Fruit fly (Drosophila melanogaster) S2 (cell line): ENCODE data around the gene ddbt.

ENCODE experiments used
- CG8478 ChIP-seq: fragments of >200 bp; optimal IDR thresholded peaks from 2 replicates; lab custom pipeline; 2018
- CTCF ChIP-seq, 2 experiments: fragments of >200 bp; optimal IDR thresholded peaks; 2 replicates each; lab custom pipeline; 2018

Gene ddbt

dm6 chr3L:316784-317183 lies at the start of gene ddbt:
Gene ddbt (plus strand): TSS chr3L:317084.
- no peak for TF ChIP-seq CG8478 (lab: Kevin White, UChicago)

- no peak for TF ChIP-seq CG8478 (lab: Kevin White, UChicago)
- TF ChIP-seq CTCF (optimal IDR thresholded peaks at IDR 0.05; lab: Kevin White, UChicago) = no peak
Observed at dm6 chr3L:267618-268017, 49.3 kb upstream of the ddbt start.

dm6 chr3L:270760-271500 lies 46.0 kb upstream of the ddbt start, which contains the start of gene miple2:
Gene miple2 (plus strand): TSS chr3L:271200.
- TF ChIP-seq CG8478 (lab: Kevin White, UChicago) (no peak), CTCF (optimal IDR thresholded peaks at IDR 0.05; lab: Kevin White, UChicago) (no peak)

- TF ChIP-seq CTCF (optimal IDR thresholded peaks at IDR 0.05; lab: Kevin White, UChicago) = no peak
- no peak for TF ChIP-seq CG8478 (lab: Kevin White, UChicago)
Observed at dm6 chr3L:271501-272249, 45.2 kb upstream of the ddbt start.

dm6 chr3L:273291-273690 lies 43.6 kb upstream of the ddbt start, which contains the start of gene CG32845:
Gene CG32845 (minus strand): TSS chr3L:273391.
- TF ChIP-seq CTCF (optimal IDR thresholded peaks at IDR 0.05; lab: Kevin White, UChicago) = no peak
- no peak for TF ChIP-seq CG8478 (lab: Kevin White, UChicago)

- TF ChIP-seq CTCF (optimal IDR thresholded peaks at IDR 0.05; lab: Kevin White, UChicago) = no peak
- TF ChIP-seq CG8478 (lab: Kevin White, UChicago) = no peak
Observed at dm6 chr3L:274855-275254, 42.0 kb upstream of the ddbt start, which contains the start of gene ttm2. Gene ttm2 (plus strand): TSS chr3L:275155.

- TF ChIP-seq CTCF (optimal IDR thresholded peaks at IDR 0.05; lab: Kevin White, UChicago) (no peak), CG8478 (lab: Kevin White, UChicago) (no peak)
Observed at dm6 chr3L:276736-277487, 40.0 kb upstream of the ddbt start, which contains the start of gene RhoGEF3. Gene RhoGEF3 (plus strand): TSS chr3L:277437.

- no peak for TF ChIP-seq CG8478 (lab: Kevin White, UChicago)
Observed at dm6 chr3L:282276-282675, 34.6 kb upstream of the ddbt start.

- TF ChIP-seq CTCF (optimal IDR thresholded peaks at IDR 0.05; lab: Kevin White, UChicago) = no peak
- TF ChIP-seq CG8478 (lab: Kevin White, UChicago) = no peak
Observed at dm6 chr3L:284253-284652, 32.6 kb upstream of the ddbt start.

dm6 chr3L:291583-292145 lies 25.2 kb upstream of the ddbt start:
- TF ChIP-seq CTCF (optimal IDR thresholded peaks at IDR 0.05; lab: Kevin White, UChicago) (no peak), CG8478 (lab: Kevin White, UChicago) (no peak)

- TF ChIP-seq CG8478 (lab: Kevin White, UChicago) (no peak), CTCF (optimal IDR thresholded peaks at IDR 0.05; lab: Kevin White, UChicago) (peak; percentile 40 to 48)
Observed at dm6 chr3L:292146-292776, 24.6 kb upstream of the ddbt start.

- no peak for TF ChIP-seq CTCF (optimal IDR thresholded peaks at IDR 0.05; lab: Kevin White, UChicago)
- TF ChIP-seq CG8478 (lab: Kevin White, UChicago) = no peak
Observed at dm6 chr3L:294841-295408, 22.0 kb upstream of the ddbt start.

dm6 chr3L:297240-297639 lies 19.6 kb upstream of the ddbt start:
- TF ChIP-seq CTCF (optimal IDR thresholded peaks at IDR 0.05; lab: Kevin White, UChicago) (no peak), CG8478 (lab: Kevin White, UChicago) (no peak)

- TF ChIP-seq CG8478 (lab: Kevin White, UChicago) (no peak), CTCF (optimal IDR thresholded peaks at IDR 0.05; lab: Kevin White, UChicago) (no peak)
Observed at dm6 chr3L:298459-298858, 18.4 kb upstream of the ddbt start.
